Worm (Caenorhabditis elegans) whole organism, L4 larva: Measurements from ENCODE around the gene ttr-11.
A peak's percentile ranks its signal among the peaks of the same experiment; 100 is the strongest.

Experiments used
- D1046.2 ChIP-seq: fragments of 200-800 bp; sonication (Bioruptor generic); IDR thresholded peaks from 2 replicates; pipeline ENCODE4 v1.3.6; 2022; ENCODE audit warnings: missing genetic modification characterization, missing compliant biosample characterization
- Y105C5A.15 ChIP-seq: fragments of 200-800 bp; sonication (Bioruptor generic); IDR thresholded peaks from 2 replicates; pipeline ENCODE4 v1.3.6; 2022; ENCODE audit warnings: missing genetic modification characterization, missing compliant biosample characterization
- Y5F2A.4 ChIP-seq: fragments of 200-800 bp; sonication (Bioruptor generic); optimal IDR thresholded peaks from 2 replicates; lab custom pipeline; 2018; ENCODE audit warnings: mild to moderate bottlenecking, missing genetic modification characterization, missing compliant biosample characterization
- ZK546.5 ChIP-seq, 2 experiments: sonication (generic microtip); optimal IDR thresholded peaks; 2 replicates each; lab custom pipeline; 2017; ENCODE audit warnings: missing biosample characterization in 2 of 2, missing genetic modification characterization in 2 of 2
- aly-2 ChIP-seq: sonication (generic microtip); optimal IDR thresholded peaks from 2 replicates; lab custom pipeline; 2018; ENCODE audit warnings: missing biosample characterization, missing genetic modification characterization
- ama-1 ChIP-seq: fragments of 150-350 bp; optimal IDR thresholded peaks from 2 replicates; lab custom pipeline; 2014; ENCODE audit warnings: inconsistent platforms, mixed read lengths
- ceh-28 ChIP-seq: fragments of 150-350 bp; optimal IDR thresholded peaks from 2 replicates; lab custom pipeline; 2014; ENCODE audit warnings: missing biosample characterization, missing genetic modification reagents, missing genetic modification characterization
- ceh-32 ChIP-seq: sonication (generic microtip); optimal IDR thresholded peaks from 2 replicates; lab custom pipeline; 2016; ENCODE audit warnings: mild to moderate bottlenecking, missing genetic modification characterization, missing compliant biosample characterization; ENCODE audit not compliant: poor library complexity
- ceh-44 ChIP-seq: fragments of 200-800 bp; sonication (Bioruptor generic); IDR thresholded peaks from 2 replicates; pipeline ENCODE4 v1.3.6; 2022; ENCODE audit warnings: missing genetic modification reagents, missing genetic modification characterization, missing compliant biosample characterization
- ceh-62 ChIP-seq: sonication (generic microtip); optimal IDR thresholded peaks from 2 replicates; lab custom pipeline; 2017; ENCODE audit warnings: missing biosample characterization, missing genetic modification characterization
- ceh-82 ChIP-seq: sonication (generic microtip); optimal IDR thresholded peaks from 2 replicates; lab custom pipeline; 2017; ENCODE audit warnings: missing biosample characterization, missing genetic modification characterization
- cey-2 ChIP-seq: sonication (generic microtip); optimal IDR thresholded peaks from 3 replicates; lab custom pipeline; 2017; ENCODE audit warnings: missing genetic modification characterization, mild to moderate bottlenecking, missing compliant biosample characterization, antibody characterized with exemption, borderline replicate concordance; ENCODE audit not compliant: insufficient read depth
- ctbp-1 ChIP-seq: fragments of 200-800 bp; sonication (Bioruptor generic); IDR thresholded peaks from 2 replicates; pipeline ENCODE4 v1.3.6; 2022; ENCODE audit warnings: missing genetic modification reagents, missing genetic modification characterization, missing compliant biosample characterization
- daf-16 ChIP-seq, 3 experiments: sonication (generic microtip); optimal IDR thresholded peaks; 2 replicates each; lab custom pipeline; 2016 to 2017; ENCODE audit warnings: missing genetic modification characterization in 3 of 3, missing genetic modification reagents in 3 of 3, mild to moderate bottlenecking in 2 of 3, missing compliant biosample characterization in 2 of 3, missing biosample characterization in 1 of 3, moderate library complexity in 1 of 3
- daf-19 ChIP-seq: fragments of 200-800 bp; sonication (Bioruptor generic); conservative IDR thresholded peaks from 2 replicates; pipeline ENCODE4 v1.3.6; 2022; ENCODE audit warnings: missing genetic modification characterization, missing compliant biosample characterization
- daf-8 ChIP-seq: fragments of 200-800 bp; sonication (Bioruptor generic); IDR thresholded peaks from 2 replicates; pipeline ENCODE4 v1.3.6; 2022; ENCODE audit warnings: missing genetic modification characterization, missing compliant biosample characterization
- dmd-6 ChIP-seq: fragments of 200-800 bp; sonication (Bioruptor generic); IDR thresholded peaks from 2 replicates; pipeline ENCODE4 v1.3.6; 2022; ENCODE audit warnings: missing genetic modification reagents, missing genetic modification characterization, missing compliant biosample characterization
- dmd-9 ChIP-seq: fragments of 200-800 bp; sonication (Bioruptor generic); IDR thresholded peaks from 2 replicates; pipeline ENCODE4 v1.3.6; 2022; ENCODE audit warnings: missing genetic modification reagents, missing genetic modification characterization, missing compliant biosample characterization
- fos-1 ChIP-seq: fragments of 150-350 bp; optimal IDR thresholded peaks from 2 replicates; lab custom pipeline; 2014; ENCODE audit warnings: missing biosample characterization, missing genetic modification characterization
- hif-1 ChIP-seq, 2 experiments: sonication (generic microtip); optimal IDR thresholded peaks; 2 replicates each; lab custom pipeline; 2016 to 2017; ENCODE audit warnings: missing compliant biosample characterization in 2 of 2, missing genetic modification characterization in 2 of 2, missing genetic modification reagents in 2 of 2, missing genotype in 2 of 2, mild to moderate bottlenecking in 1 of 2
- jun-1 ChIP-seq: fragments of 150-350 bp; optimal IDR thresholded peaks from 2 replicates; lab custom pipeline; 2014; ENCODE audit warnings: missing biosample characterization, missing genetic modification reagents, missing genetic modification characterization
- lin-1 ChIP-seq: fragments of 200-800 bp; sonication (Bioruptor generic); IDR thresholded peaks from 2 replicates; pipeline ENCODE4 v1.3.6; 2022; ENCODE audit warnings: missing genetic modification reagents, missing genetic modification characterization, missing compliant biosample characterization
- lin-29 ChIP-seq: fragments of 200-800 bp; sonication (Bioruptor generic); IDR thresholded peaks from 2 replicates; pipeline ENCODE4 v1.3.6; 2022; ENCODE audit warnings: missing genetic modification reagents, missing genetic modification characterization, missing compliant biosample characterization
- lir-3 ChIP-seq: sonication (generic microtip); optimal IDR thresholded peaks from 2 replicates; lab custom pipeline; 2016; ENCODE audit warnings: mild to moderate bottlenecking, missing genetic modification characterization, missing compliant biosample characterization
- mdl-1 ChIP-seq, 2 experiments: fragments of 150-350 bp in 1 of 2; sonication (generic microtip) in 1 of 2; optimal IDR thresholded peaks; 2 replicates each; lab custom pipeline; 2014 to 2017; ENCODE audit warnings: missing biosample characterization in 2 of 2, missing genetic modification characterization in 2 of 2
- mes-2 ChIP-seq: sonication (generic microtip); optimal IDR thresholded peaks from 2 replicates; lab custom pipeline; 2016; ENCODE audit warnings: missing genotype, mild to moderate bottlenecking, missing genetic modification characterization, missing compliant biosample characterization; ENCODE audit not compliant: poor library complexity, severe bottlenecking
- mxl-3 ChIP-seq: fragments of 200-800 bp; sonication (Bioruptor generic); optimal IDR thresholded peaks from 2 replicates; lab custom pipeline; 2018; ENCODE audit warnings: mild to moderate bottlenecking, missing genetic modification characterization, missing compliant biosample characterization
- nhr-10 ChIP-seq: fragments of 150-350 bp; optimal IDR thresholded peaks from 2 replicates; lab custom pipeline; 2014; ENCODE audit warnings: missing biosample characterization, missing genetic modification characterization
- nhr-111 ChIP-seq: fragments of 200-800 bp; sonication (Bioruptor generic); optimal IDR thresholded peaks from 2 replicates; lab custom pipeline; 2018; ENCODE audit warnings: mild to moderate bottlenecking, missing genetic modification characterization, missing compliant biosample characterization
- nhr-41 ChIP-seq: fragments of 200-800 bp; sonication (Bioruptor generic); IDR thresholded peaks from 2 replicates; pipeline ENCODE4 v1.3.6; 2022; ENCODE audit warnings: missing genetic modification reagents, missing genetic modification characterization, missing compliant biosample characterization
- saeg-2 ChIP-seq: fragments of 200-800 bp; sonication (Bioruptor generic); IDR thresholded peaks from 2 replicates; pipeline ENCODE4 v1.3.6; 2022; ENCODE audit warnings: missing genetic modification reagents, missing genetic modification characterization, missing compliant biosample characterization
- skn-1 ChIP-seq: fragments of 150-350 bp; optimal IDR thresholded peaks from 2 replicates; lab custom pipeline; 2014; ENCODE audit warnings: missing biosample characterization, missing genetic modification characterization
- tag-97 ChIP-seq: fragments of 200-800 bp; sonication (Bioruptor generic); IDR thresholded peaks from 2 replicates; pipeline ENCODE4 v1.3.6; 2022; ENCODE audit warnings: missing genetic modification characterization, missing compliant biosample characterization
- unc-130 ChIP-seq: sonication (generic microtip); optimal IDR thresholded peaks from 2 replicates; lab custom pipeline; 2016; ENCODE audit warnings: missing genetic modification reagents, missing genetic modification characterization, missing compliant biosample characterization
- unc-39 ChIP-seq: sonication (generic microtip); optimal IDR thresholded peaks from 2 replicates; lab custom pipeline; 2017; ENCODE audit warnings: missing biosample characterization, missing genetic modification characterization
- unc-62 ChIP-seq, 3 experiments: fragments of 150-350 bp in 1 of 3; sonication (generic microtip); optimal IDR thresholded peaks in 2 of 3; peaks in 1 of 3; 1 replicate in 1 of 3; 2 replicates in 2 of 3; lab custom pipeline; 2014 to 2017; ENCODE audit warnings: missing biosample characterization in 3 of 3, missing genetic modification characterization in 3 of 3, missing genetic modification reagents in 3 of 3, missing genotype in 1 of 3
- ztf-11 ChIP-seq: fragments of 150-350 bp; optimal IDR thresholded peaks from 2 replicates; lab custom pipeline; 2014; ENCODE audit warnings: missing biosample characterization, missing genetic modification characterization
- ztf-7 ChIP-seq: fragments of 150-350 bp; optimal IDR thresholded peaks from 2 replicates; lab custom pipeline; 2014; ENCODE audit warnings: missing biosample characterization, missing genetic modification characterization

The ttr-11 gene

DNA sequence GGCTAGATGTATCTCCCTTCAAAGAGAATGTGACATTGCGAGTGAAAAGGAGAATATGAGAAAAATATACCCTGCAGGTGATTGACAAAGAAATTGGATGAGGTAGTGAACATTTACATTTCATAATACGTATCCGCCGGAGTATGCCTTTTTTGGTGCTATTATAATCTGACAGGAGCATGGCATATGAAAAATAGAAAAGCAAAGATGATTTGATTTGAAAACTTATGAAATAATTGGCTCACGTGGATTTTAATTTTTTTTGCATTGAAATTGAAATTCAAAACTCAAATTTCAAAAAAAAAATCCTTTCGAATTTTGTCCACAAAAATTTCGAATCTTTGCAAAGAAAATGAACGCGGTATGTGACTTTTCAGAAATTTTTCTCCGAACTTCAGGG lies at the start of gene ttr-11:
ttr-11 (plus strand) TSS at position 301 of the 400 bp plus-strand sequence.
- TF ChIP-seq unc-62 (GFP tag; optimal IDR thresholded peaks at IDR 0.05 in 1 of 2; lab: Kevin White, UChicago) (peak in 1 of 2 experiments; percentile 14), unc-62 (tag; optimal IDR thresholded peaks at IDR 0.05; lab: Kevin White, UChicago) (no peak), ama-1 (lab: Kevin White, UChicago) (no peak), daf-8 (GFP tag; lab: Robert Waterston, UW) (no peak)

DNA sequence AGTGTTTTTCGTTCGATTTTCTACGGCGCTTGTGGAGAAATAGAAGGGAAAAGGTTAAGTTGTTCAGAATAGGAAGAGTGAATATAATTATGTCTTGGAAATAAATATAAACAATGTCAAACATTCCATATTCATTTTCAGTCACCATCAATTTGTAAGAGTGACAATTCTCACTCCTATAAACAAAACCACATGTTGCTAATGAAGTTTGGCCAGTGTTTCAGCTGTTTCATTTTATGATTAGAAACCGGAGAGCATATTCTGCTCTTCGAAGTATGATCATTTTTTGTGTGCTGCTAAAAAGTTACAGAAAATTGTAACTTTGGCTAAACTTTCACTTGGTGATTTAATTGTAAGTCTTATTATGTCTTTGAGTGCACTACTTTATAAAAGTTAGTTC lies 48.0 kb upstream of the ttr-11 start, which contains the start of gene Y38H6C.21:
Y38H6C.21 (minus strand) TSS at position 148 of the 400 bp plus-strand sequence.
- TF ChIP-seq aly-2 (no peak), dmd-6 (GFP tag; lab: Robert Waterston, UW) (peak; percentile 61)

DNA sequence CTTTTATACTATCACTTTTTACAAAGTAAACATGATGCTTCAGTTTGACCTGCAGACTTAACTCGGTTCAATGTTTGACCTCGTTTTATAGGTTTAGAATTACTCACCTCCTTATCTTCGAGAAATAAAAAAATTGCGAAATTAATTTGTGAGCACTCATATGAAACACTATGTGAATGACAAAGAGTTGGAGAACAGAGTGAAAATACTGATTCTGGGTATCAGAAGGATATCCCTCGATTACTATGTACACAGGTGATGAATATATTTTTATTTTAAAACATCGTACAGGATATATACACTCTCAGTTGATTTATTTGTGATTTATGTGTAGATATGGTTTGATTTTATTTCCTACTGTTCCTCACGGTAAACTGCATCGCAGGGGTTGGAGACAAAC lies 46.9 kb upstream of the ttr-11 start, which contains the start of gene Y38H6C.23:
Y38H6C.23 (minus strand) TSS at position 101 of the 400 bp plus-strand sequence.
- TF ChIP-seq dmd-9 (GFP tag; lab: Robert Waterston, UW) (no peak), ceh-62 (tag; lab: Kevin White, UChicago) (no peak), ztf-7 (tag; lab: Kevin White, UChicago) (no peak), ceh-44 (GFP tag; lab: Robert Waterston, UW) (no peak), D1046.2 (GFP tag; lab: Robert Waterston, UW) (no peak), cey-2 (tag; lab: Kevin White, UChicago) (no peak), unc-62 (GFP tag; optimal IDR thresholded peaks at IDR 0.05 in 1 of 2; lab: Kevin White, UChicago) (peak in 1 of 2 experiments; percentile 37), unc-62 (tag; optimal IDR thresholded peaks at IDR 0.05; lab: Kevin White, UChicago) (no peak), fos-1 (no peak), daf-16 (GFP tag; optimal IDR thresholded peaks at IDR 0.05; lab: Kevin White, UChicago) (no peak), daf-16 (tag; optimal IDR thresholded peaks at IDR 0.05; lab: Kevin White, UChicago) (no peak), dmd-6 (GFP tag; lab: Robert Waterston, UW) (peak; percentile 66), saeg-2 (GFP tag; lab: Robert Waterston, UW) (no peak), skn-1 (tag; lab: Kevin White, UChicago) (no peak), lin-1 (GFP tag; lab: Robert Waterston, UW) (no peak)

DNA sequence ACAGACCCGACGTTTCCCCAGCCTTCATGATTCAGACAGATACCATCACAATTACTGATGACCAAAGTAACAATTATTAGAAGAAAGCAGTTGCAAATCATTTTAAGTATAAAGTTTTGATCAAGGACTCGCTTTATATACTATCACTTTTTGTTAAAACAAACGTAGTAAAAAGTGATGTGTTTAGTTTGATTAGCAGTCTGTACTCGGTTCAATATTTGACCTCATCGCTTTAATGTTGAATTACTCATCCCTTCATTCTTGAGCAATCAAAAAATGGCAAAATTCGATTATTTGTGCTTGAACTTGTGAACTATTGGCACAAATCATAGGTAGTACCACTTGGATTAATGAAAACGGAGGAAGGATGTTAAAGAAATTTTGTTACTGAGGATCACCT lies 44.8 kb upstream of the ttr-11 start, which contains the start of gene abf-4:
abf-4 (minus strand) TSS at position 101 of the 400 bp plus-strand sequence.
- no peak for TF ChIP-seq Y5F2A.4 (GFP tag; lab: Kevin White, UChicago)
- TF ChIP-seq skn-1 (tag; lab: Kevin White, UChicago), result no peak
- no peak for TF ChIP-seq ctbp-1
- TF ChIP-seq lir-3 (tag; lab: Kevin White, UChicago), result no peak
- no peak for TF ChIP-seq daf-8 (GFP tag; lab: Robert Waterston, UW)
- no peak for TF ChIP-seq daf-16 (GFP tag; optimal IDR thresholded peaks at IDR 0.05; lab: Kevin White, UChicago)
- TF ChIP-seq daf-16 (tag; optimal IDR thresholded peaks at IDR 0.05; lab: Kevin White, UChicago), result no peak
- no peak for TF ChIP-seq lin-29 (GFP tag; lab: Robert Waterston, UW)
- TF ChIP-seq tag-97, result no peak
- no peak for TF ChIP-seq nhr-41
- no peak for TF ChIP-seq ztf-7 (tag; lab: Kevin White, UChicago)
- no peak for TF ChIP-seq nhr-10 (tag; lab: Kevin White, UChicago)
- TF ChIP-seq ztf-11 (tag; lab: Kevin White, UChicago), result no peak
- TF ChIP-seq unc-39, result no peak
- TF ChIP-seq jun-1 (tag; lab: Kevin White, UChicago), result no peak

DNA sequence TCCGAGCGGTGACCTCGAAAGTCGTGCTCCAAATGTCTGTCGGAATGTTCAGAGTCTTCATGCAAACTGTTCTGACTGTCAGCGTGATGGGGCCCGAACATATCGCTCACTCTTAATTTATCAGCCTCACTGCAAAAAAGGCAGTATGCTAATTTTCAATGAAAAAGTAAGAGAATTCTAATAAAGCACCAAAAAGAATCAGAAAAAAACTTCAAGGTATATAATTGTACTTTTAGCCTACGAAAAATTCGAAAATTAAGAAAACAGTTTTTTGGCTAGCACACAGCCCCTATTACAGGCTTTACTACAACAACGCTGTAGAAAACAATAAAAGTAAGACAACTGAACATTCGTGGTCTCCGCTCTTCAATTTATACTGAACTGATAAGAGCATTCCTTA lies 41.3 kb upstream of the ttr-11 start, which contains the start of gene F26F2.1:
F26F2.1 (minus strand) TSS at position 101 of the 400 bp plus-strand sequence.
- TF ChIP-seq unc-130 (GFP tag; lab: Kevin White, UChicago) (no peak), ceh-32 (tag; lab: Kevin White, UChicago) (no peak), hif-1 (tag; optimal IDR thresholded peaks at IDR 0.05; lab: Kevin White, UChicago) (no peak), skn-1 (tag; lab: Kevin White, UChicago) (no peak), mxl-3 (no peak), ceh-82 (tag; lab: Kevin White, UChicago) (no peak), nhr-111 (GFP tag; lab: Kevin White, UChicago) (no peak), ZK546.5 (tag; optimal IDR thresholded peaks at IDR 0.05; lab: Kevin White, UChicago) (no peak), Y105C5A.15 (no peak), daf-19 (no peak), daf-8 (GFP tag; lab: Robert Waterston, UW) (no peak), mes-2 (tag; lab: Kevin White, UChicago) (no peak), mdl-1 (tag; optimal IDR thresholded peaks at IDR 0.05; lab: Kevin White, UChicago) (no peak), ceh-28 (tag; lab: Kevin White, UChicago) (no peak), dmd-9 (GFP tag; lab: Robert Waterston, UW) (no peak)
